Worm (Caenorhabditis elegans): ENCODE data around the gene mam-5.

mam-5 gene

ce11 chrV:9948840-9949239 is 3.7 kb upstream of the mam-5 start, which contains the start of gene nlp-58:
Gene nlp-58, minus strand, starts transcription at chrV:9948940.
- no peak for TF ChIP-seq cnd-1 (tag; optimal IDR thresholded peaks at IDR 0.05)
- no peak for TF ChIP-seq snpc-4 (tag; optimal IDR thresholded peaks at IDR 0.05)
- no peak for TF ChIP-seq hlh-1 (tag; optimal IDR thresholded peaks at IDR 0.05)
- TF ChIP-seq zip-8 (tag; optimal IDR thresholded peaks at IDR 0.05) = no peak
- no peak for TF ChIP-seq elt-1 (tag; optimal IDR thresholded peaks at IDR 0.05; ENCODE audit: borderline replicate concordance, insufficient read depth)
- no peak for TF ChIP-seq unc-120 (tag; optimal IDR thresholded peaks at IDR 0.05; ENCODE audit: poor library complexity, severe bottlenecking)
- no peak for TF ChIP-seq sem-2 (GFP tag; optimal IDR thresholded peaks at IDR 0.05)
- TF ChIP-seq mep-1 (tag; optimal IDR thresholded peaks at IDR 0.05) = no peak
- TF ChIP-seq lsy-2 (tag; optimal IDR thresholded peaks at IDR 0.05) = no peak

- TF ChIP-seq unc-120 (tag; optimal IDR thresholded peaks at IDR 0.05; ENCODE audit: poor library complexity, severe bottlenecking) (no peak), ceh-39 (tag; optimal IDR thresholded peaks at IDR 0.05) (no peak), elt-3 (tag; optimal IDR thresholded peaks at IDR 0.05) (no peak), mls-2 (tag; optimal IDR thresholded peaks at IDR 0.05) (no peak), ham-2 (GFP tag; optimal IDR thresholded peaks at IDR 0.05) (no peak)
Observed at ce11 chrV:9950861-9951260, 1.6 kb upstream of the mam-5 start, which contains the start of gene ttr-46. Gene ttr-46, plus strand, starts transcription at chrV:9951233.

ce11 chrV:9958231-9958630 is 5.7 kb downstream of the mam-5 start, which contains the start of gene anmt-3:
Gene anmt-3, minus strand, starts transcription at chrV:9958331.
- TF ChIP-seq unc-62 (GFP tag; optimal IDR thresholded peaks at IDR 0.05) (no peak), mls-2 (tag; optimal IDR thresholded peaks at IDR 0.05) (no peak), bed-3 (GFP tag; optimal IDR thresholded peaks at IDR 0.05) (no peak), lin-32 (GFP tag; optimal IDR thresholded peaks at IDR 0.05) (no peak), drap-1 (GFP tag; optimal IDR thresholded peaks at IDR 0.05) (no peak), ceh-83 (GFP tag; optimal IDR thresholded peaks at IDR 0.05) (no peak), ceh-39 (tag; optimal IDR thresholded peaks at IDR 0.05) (no peak), unc-120 (tag; optimal IDR thresholded peaks at IDR 0.05; ENCODE audit: poor library complexity, severe bottlenecking) (no peak), ham-2 (GFP tag; optimal IDR thresholded peaks at IDR 0.05) (no peak), sptf-1 (tag; optimal IDR thresholded peaks at IDR 0.05) (no peak), lsy-2 (tag; optimal IDR thresholded peaks at IDR 0.05) (no peak), blmp-1 (tag; optimal IDR thresholded peaks at IDR 0.05) (no peak), nhr-2 (tag; optimal IDR thresholded peaks at IDR 0.05) (no peak), tbx-8 (GFP tag; optimal IDR thresholded peaks at IDR 0.05) (no peak)

ce11 chrV:9958654-9959053 is 6.2 kb downstream of the mam-5 start:
- TF ChIP-seq unc-62 (GFP tag; optimal IDR thresholded peaks at IDR 0.05) (peak; percentile 66), hlh-1 (tag; optimal IDR thresholded peaks at IDR 0.05) (peak; percentile 98), unc-120 (tag; optimal IDR thresholded peaks at IDR 0.05; ENCODE audit: poor library complexity, severe bottlenecking) (peak; percentile 66), mab-5 (tag; optimal IDR thresholded peaks at IDR 0.05) (peak; percentile 35), unc-39 (tag; optimal IDR thresholded peaks at IDR 0.05) (no peak), mls-2 (tag; optimal IDR thresholded peaks at IDR 0.05) (no peak)

- TF ChIP-seq blmp-1 (tag; optimal IDR thresholded peaks at IDR 0.05) = no peak
- TF ChIP-seq pha-4 (tag; optimal IDR thresholded peaks at IDR 0.05) = no peak
- no peak for TF ChIP-seq flh-1 (GFP tag; optimal IDR thresholded peaks at IDR 0.05)
- TF ChIP-seq ztf-11 (tag; optimal IDR thresholded peaks at IDR 0.05) = no peak
- no peak for TF ChIP-seq lsy-2 (tag; optimal IDR thresholded peaks at IDR 0.05)
- no peak for TF ChIP-seq ces-1 (GFP tag; optimal IDR thresholded peaks at IDR 0.05)
- TF ChIP-seq nhr-12 (tag; optimal IDR thresholded peaks at IDR 0.05) = no peak
- no peak for TF ChIP-seq nhr-76 (tag; optimal IDR thresholded peaks at IDR 0.05)
- TF ChIP-seq nhr-28 (tag; optimal IDR thresholded peaks at IDR 0.05) = no peak
- no peak for TF ChIP-seq hlh-1 (tag; optimal IDR thresholded peaks at IDR 0.05)
- no peak for TF ChIP-seq elt-1 (tag; optimal IDR thresholded peaks at IDR 0.05; ENCODE audit: borderline replicate concordance, insufficient read depth)
- no peak for TF ChIP-seq lin-32 (GFP tag; optimal IDR thresholded peaks at IDR 0.05)
- no peak for TF ChIP-seq drap-1 (GFP tag; optimal IDR thresholded peaks at IDR 0.05)
- no peak for TF ChIP-seq ceh-43 (GFP tag; optimal IDR thresholded peaks at IDR 0.05)
- no peak for TF ChIP-seq lin-13 (tag; optimal IDR thresholded peaks at IDR 0.05)
- TF ChIP-seq bed-3 (GFP tag; optimal IDR thresholded peaks at IDR 0.05) = no peak
- TF ChIP-seq zip-8 (tag; optimal IDR thresholded peaks at IDR 0.05) = no peak
- TF ChIP-seq mls-2 (tag; optimal IDR thresholded peaks at IDR 0.05) = no peak
- no peak for TF ChIP-seq cnd-1 (tag; optimal IDR thresholded peaks at IDR 0.05)
Observed at ce11 chrV:9960376-9960775, 7.9 kb downstream of the mam-5 start, which contains the start of gene T07C12.10. Gene T07C12.10, minus strand, starts transcription at chrV:9960476.
